Worm (Caenorhabditis elegans): Measurements from ENCODE around the gene K09E9.1.

ce11 chrX:15608593-15608992 is 11.7 kb upstream of the K09E9.1 start:
- TF ChIP-seq unc-62 (GFP tag; optimal IDR thresholded peaks at IDR 0.05): no peak
- TF ChIP-seq fkh-10 (GFP tag; optimal IDR thresholded peaks at IDR 0.05): no peak

Measured in whole organism, L1 larva.